Worm (Caenorhabditis elegans): ENCODE data around the gene ugt-59.

ce11 chrIV:10341618-10342360 lies 18.6 kb upstream of the ugt-59 start:
- TF ChIP-seq nhr-28 (tag; optimal IDR thresholded peaks at IDR 0.05) (no peak), F10B5.3 (tag; optimal IDR thresholded peaks at IDR 0.05) (peak; percentile 1), dpl-1 (GFP tag; optimal IDR thresholded peaks at IDR 0.05) (no peak), ztf-11 (tag; optimal IDR thresholded peaks at IDR 0.05) (no peak), ces-1 (GFP tag; optimal IDR thresholded peaks at IDR 0.05) (no peak), nhr-6 (tag; optimal IDR thresholded peaks at IDR 0.05) (no peak), ZK546.5 (tag; optimal IDR thresholded peaks at IDR 0.05) (no peak), lin-39 (tag; optimal IDR thresholded peaks at IDR 0.05) (no peak), nhr-76 (tag; optimal IDR thresholded peaks at IDR 0.05) (no peak), daf-16 (GFP tag; optimal IDR thresholded peaks at IDR 0.05) (no peak), daf-16 (tag; optimal IDR thresholded peaks at IDR 0.05) (no peak)
